Fruit fly (Drosophila melanogaster) whole organism, embryonic: ENCODE results near the gene CG34026.
A peak's percentile ranks its signal among the peaks of the same experiment; 100 is the strongest.

Source experiments
- Atf-2 ChIP-seq: fragments of 200-800 bp; sonication (Bioruptor generic); optimal IDR thresholded peaks from 2 replicates; lab custom pipeline; 2016; ENCODE audit warnings: missing biosample characterization, missing genetic modification characterization
- CG10462 ChIP-seq: fragments of 200-800 bp; sonication (Bioruptor generic); optimal IDR thresholded peaks from 2 replicates; lab custom pipeline; 2016; ENCODE audit warnings: missing biosample characterization, missing genetic modification characterization
- CG11456 ChIP-seq: fragments of 200-800 bp; sonication (Bioruptor generic); IDR thresholded peaks from 3 replicates; pipeline ENCODE4 v1.3.6; 2022; ENCODE audit warnings: missing biosample characterization, missing genetic modification characterization
- CG1233 ChIP-seq: fragments of 200-800 bp; sonication (Bioruptor generic); optimal IDR thresholded peaks from 4 replicates; lab custom pipeline; 2018; ENCODE audit warnings: missing biosample characterization, mild to moderate bottlenecking, missing genetic modification characterization
- CG12659 ChIP-seq: fragments of 200-800 bp; sonication (Bioruptor generic); optimal IDR thresholded peaks from 3 replicates; lab custom pipeline; 2017; ENCODE audit warnings: mild to moderate bottlenecking, missing biosample characterization, missing genetic modification reagents, missing genetic modification characterization
- CG14014 ChIP-seq: fragments of 200-800 bp; sonication (Bioruptor generic); IDR thresholded peaks from 2 replicates; pipeline ENCODE4 v1.3.6; 2022; ENCODE audit warnings: missing biosample characterization, missing genetic modification characterization
- CG1529 ChIP-seq: fragments of 200-800 bp; sonication (Bioruptor generic); optimal IDR thresholded peaks from 3 replicates; lab custom pipeline; 2018; ENCODE audit warnings: missing biosample characterization, missing genetic modification characterization
- CG17361 ChIP-seq: fragments of 200-800 bp; sonication (Bioruptor generic); IDR thresholded peaks from 3 replicates; pipeline ENCODE4 v1.3.6; 2022; ENCODE audit warnings: missing biosample characterization, missing genetic modification characterization
- CG30020 ChIP-seq: fragments of 200-800 bp; optimal IDR thresholded peaks from 2 replicates; lab custom pipeline; 2019; ENCODE audit warnings: missing biosample characterization, mild to moderate bottlenecking, missing genetic modification characterization, moderate library complexity
- CG3847 ChIP-seq: fragments of 200-800 bp; sonication (Bioruptor generic); IDR thresholded peaks from 2 replicates; pipeline ENCODE4 v1.3.6; 2022; ENCODE audit warnings: missing biosample characterization, missing genetic modification characterization
- CG3995 ChIP-seq: fragments of 200-800 bp; sonication (Bioruptor generic); optimal IDR thresholded peaks from 3 replicates; lab custom pipeline; 2016; ENCODE audit warnings: missing biosample characterization, missing genetic modification characterization
- CG42726 ChIP-seq: fragments of 200-800 bp; sonication (Bioruptor generic); IDR thresholded peaks from 2 replicates; pipeline ENCODE4 v1.3.6; 2022; ENCODE audit warnings: missing biosample characterization, missing genetic modification characterization; ENCODE audit not compliant: partially characterized antibody
- CG5180 ChIP-seq: fragments of 200-800 bp; sonication (Bioruptor generic); optimal IDR thresholded peaks from 3 replicates; lab custom pipeline; 2017; ENCODE audit warnings: missing biosample characterization, missing genetic modification characterization, mild to moderate bottlenecking, moderate library complexity, missing genetic modification reagents
- CG6254 ChIP-seq: fragments of 200-800 bp; sonication (Bioruptor generic); optimal IDR thresholded peaks from 3 replicates; lab custom pipeline; 2017; ENCODE audit warnings: mild to moderate bottlenecking, missing biosample characterization, missing genetic modification reagents, missing genetic modification characterization
- CG6272 ChIP-seq: fragments of 200-800 bp; sonication (Bioruptor generic); IDR thresholded peaks from 2 replicates; pipeline ENCODE4 v1.3.6; 2022; ENCODE audit warnings: missing biosample characterization, missing genetic modification characterization
- CG6683 ChIP-seq: fragments of 200-800 bp; sonication (Bioruptor generic); optimal IDR thresholded peaks from 2 replicates; lab custom pipeline; 2017; ENCODE audit warnings: missing biosample characterization, mild to moderate bottlenecking, missing genetic modification characterization, missing genetic modification reagents
- CG6791 ChIP-seq: fragments of 200-800 bp; sonication (Bioruptor generic); IDR thresholded peaks from 3 replicates; pipeline ENCODE4 v1.3.6; 2022; ENCODE audit warnings: missing biosample characterization, missing genetic modification characterization; ENCODE audit not compliant: partially characterized antibody
- CG7271 ChIP-seq: fragments of 200-800 bp; sonication (Bioruptor generic); optimal IDR thresholded peaks from 2 replicates; lab custom pipeline; 2018; ENCODE audit warnings: missing biosample characterization, mild to moderate bottlenecking, missing genetic modification characterization, moderate library complexity
- CG7556 ChIP-seq: fragments of 200-800 bp; sonication (Bioruptor generic); optimal IDR thresholded peaks from 2 replicates; lab custom pipeline; 2017; ENCODE audit warnings: missing biosample characterization, mild to moderate bottlenecking, missing genetic modification characterization
- CG7786 ChIP-seq: fragments of 200-800 bp; sonication (Bioruptor generic); optimal IDR thresholded peaks from 2 replicates; lab custom pipeline; 2016; ENCODE audit warnings: missing biosample characterization, missing genetic modification characterization
- CG8765 ChIP-seq: fragments of 200-800 bp; sonication (Bioruptor generic); IDR thresholded peaks from 2 replicates; pipeline ENCODE4 v1.3.6; 2022; ENCODE audit warnings: missing biosample characterization, missing genetic modification characterization
- CG9215 ChIP-seq: fragments of 200-800 bp; sonication (Bioruptor generic); IDR thresholded peaks from 2 replicates; pipeline ENCODE4 v1.3.6; 2022; ENCODE audit warnings: missing biosample characterization, missing genetic modification characterization
- CG9437 ChIP-seq: fragments of 200-800 bp; sonication (Bioruptor generic); optimal IDR thresholded peaks from 2 replicates; lab custom pipeline; 2018; ENCODE audit warnings: missing biosample characterization, mild to moderate bottlenecking, missing genetic modification characterization
- CTCF ChIP-seq: fragments of 200-800 bp; sonication (Bioruptor generic); optimal IDR thresholded peaks from 2 replicates; lab custom pipeline; 2017; ENCODE audit warnings: missing biosample characterization, mild to moderate bottlenecking, missing genetic modification characterization, moderate library complexity
- Deaf1 ChIP-seq: fragments of 200-800 bp; optimal IDR thresholded peaks from 3 replicates; lab custom pipeline; 2019; ENCODE audit warnings: missing biosample characterization, mild to moderate bottlenecking, missing genetic modification characterization, moderate library complexity
- Hmr ChIP-seq: fragments of 200-800 bp; sonication (Bioruptor generic); optimal IDR thresholded peaks from 3 replicates; lab custom pipeline; 2017; ENCODE audit warnings: mild to moderate bottlenecking, missing biosample characterization, missing genetic modification reagents, missing genetic modification characterization
- MTF-1 ChIP-seq: fragments of 200-800 bp; sonication (Bioruptor generic); optimal IDR thresholded peaks from 2 replicates; lab custom pipeline; 2018; ENCODE audit warnings: missing biosample characterization, mild to moderate bottlenecking, missing genetic modification characterization, borderline replicate concordance
- Nf-YA ChIP-seq: fragments of 200-800 bp; sonication (Bioruptor generic); IDR thresholded peaks from 2 replicates; pipeline ENCODE4 v1.3.6; 2022; ENCODE audit warnings: missing biosample characterization, missing genetic modification characterization
- Opbp ChIP-seq: fragments of 200-800 bp; sonication (Bioruptor generic); IDR thresholded peaks from 3 replicates; pipeline ENCODE4 v1.3.6; 2022; ENCODE audit warnings: missing biosample characterization, missing genetic modification characterization; ENCODE audit not compliant: partially characterized antibody
- Optix ChIP-seq: fragments of 200-800 bp; sonication (Bioruptor generic); IDR thresholded peaks from 3 replicates; pipeline ENCODE4 v1.3.6; 2022; ENCODE audit warnings: missing biosample characterization, missing genetic modification characterization
- Sry-δ ChIP-seq: fragments of 200-800 bp; sonication (Bioruptor generic); optimal IDR thresholded peaks from 2 replicates; lab custom pipeline; 2016; ENCODE audit warnings: missing biosample characterization, missing genetic modification characterization
- ase ChIP-seq: fragments of 200-800 bp; sonication (Bioruptor generic); IDR thresholded peaks from 3 replicates; pipeline ENCODE4 v1.3.6; 2022; ENCODE audit warnings: missing biosample characterization, missing genetic modification characterization
- az2 ChIP-seq: fragments of 200-800 bp; sonication (Bioruptor generic); optimal IDR thresholded peaks from 3 replicates; lab custom pipeline; 2016; ENCODE audit warnings: missing biosample characterization, missing genetic modification characterization
- chif ChIP-seq, 2 experiments: fragments of 200-800 bp; sonication (Bioruptor generic); optimal IDR thresholded peaks; 3 replicates each; lab custom pipeline; 2016; ENCODE audit warnings: missing biosample characterization in 2 of 2, missing genetic modification characterization in 2 of 2
- chinmo ChIP-seq: fragments of 200-800 bp; sonication (Bioruptor generic); IDR thresholded peaks from 4 replicates; pipeline ENCODE4 v1.3.6; 2022; ENCODE audit warnings: missing biosample characterization, missing genetic modification characterization; ENCODE audit not compliant: partially characterized antibody
- chm ChIP-seq: fragments of 200-800 bp; sonication (Bioruptor generic); IDR thresholded peaks from 2 replicates; pipeline ENCODE4 v1.3.6; 2022; ENCODE audit warnings: missing biosample characterization, missing genetic modification characterization
- croc ChIP-seq: fragments of 200-800 bp; sonication (Bioruptor generic); conservative IDR thresholded peaks from 3 replicates; pipeline ENCODE4 v1.3.6; 2022; ENCODE audit warnings: missing biosample characterization, missing genetic modification characterization
- crp ChIP-seq, 2 experiments: fragments of 200-800 bp; sonication (Bioruptor generic); optimal IDR thresholded peaks; 2 replicates in 1 of 2; 3 replicates in 1 of 2; lab custom pipeline; 2017; ENCODE audit warnings: missing biosample characterization in 2 of 2, missing genetic modification characterization in 2 of 2, mild to moderate bottlenecking in 1 of 2, moderate library complexity in 1 of 2
- dysf ChIP-seq: fragments of 200-800 bp; sonication (Bioruptor generic); IDR thresholded peaks from 3 replicates; pipeline ENCODE4 v1.3.6; 2022; ENCODE audit warnings: missing biosample characterization, missing genetic modification characterization
- fd64A ChIP-seq: fragments of 200-800 bp; sonication (Bioruptor generic); optimal IDR thresholded peaks from 3 replicates; lab custom pipeline; 2018; ENCODE audit warnings: missing biosample characterization, mild to moderate bottlenecking, missing genetic modification characterization
- gfzf ChIP-seq: fragments of 200-800 bp; sonication (Bioruptor generic); optimal IDR thresholded peaks from 2 replicates; lab custom pipeline; 2016; ENCODE audit warnings: missing biosample characterization, mild to moderate bottlenecking, missing genetic modification characterization, moderate library complexity
- ham ChIP-seq: fragments of 200-800 bp; sonication (Bioruptor generic); IDR thresholded peaks from 2 replicates; pipeline ENCODE4 v1.3.6; 2022; ENCODE audit warnings: missing biosample characterization, missing genetic modification characterization
- kni ChIP-seq: fragments of 200-800 bp; sonication (Bioruptor generic); optimal IDR thresholded peaks from 3 replicates; lab custom pipeline; 2017; ENCODE audit warnings: mild to moderate bottlenecking, missing biosample characterization, missing genetic modification reagents, missing genetic modification characterization
- nerfin-2 ChIP-seq: fragments of 200-800 bp; sonication (Bioruptor generic); IDR thresholded peaks from 2 replicates; pipeline ENCODE4 v1.3.6; 2022; ENCODE audit warnings: missing biosample characterization, missing genetic modification characterization; ENCODE audit not compliant: partially characterized antibody
- pum ChIP-seq: fragments of 200-800 bp; sonication (Bioruptor generic); optimal IDR thresholded peaks from 2 replicates; lab custom pipeline; 2016; ENCODE audit warnings: missing biosample characterization, missing genetic modification characterization
- sd ChIP-seq: fragments of 200-800 bp; sonication (Bioruptor generic); optimal IDR thresholded peaks from 3 replicates; lab custom pipeline; 2018; ENCODE audit warnings: missing biosample characterization, mild to moderate bottlenecking, missing genetic modification characterization, moderate library complexity
- sens ChIP-seq: fragments of 200-800 bp; sonication (Bioruptor generic); peaks from one replicate; lab custom pipeline; 2016; ENCODE audit warnings: missing biosample characterization, missing genetic modification characterization
- toy ChIP-seq: fragments of 200-800 bp; sonication (Bioruptor generic); IDR thresholded peaks from 2 replicates; pipeline ENCODE4 v1.3.6; 2022; ENCODE audit warnings: missing biosample characterization, missing genetic modification characterization
- unc-4 ChIP-seq: fragments of 200-800 bp; sonication (Bioruptor generic); IDR thresholded peaks from 2 replicates; pipeline ENCODE4 v1.3.6; 2022; ENCODE audit warnings: missing biosample characterization, missing genetic modification characterization; ENCODE audit not compliant: partially characterized antibody

CG34026 gene

dm6 chrX:9550565-9551145, 17.0 kb downstream of the CG34026 start, which contains the start of gene CG32700 (continued):
- TF ChIP-seq CG12659 (no peak), CG5180 (GFP tag; lab: Kevin White, UChicago) (no peak), Sry-δ (GFP tag; lab: Kevin White, UChicago) (no peak), CG6272 (GFP tag; lab: Robert Waterston, UW) (no peak), fd64A (no peak), CG1529 (GFP tag; lab: Kevin White, UChicago) (no peak), CG8765 (GFP tag; lab: Robert Waterston, UW) (no peak), CG14014 (GFP tag; lab: Robert Waterston, UW) (no peak), CG42726 (GFP tag; lab: Robert Waterston, UW) (no peak), CG7271 (tag; lab: Kevin White, UChicago) (no peak), Atf-2 (no peak), crp (GFP tag; optimal IDR thresholded peaks at IDR 0.05; lab: Kevin White, UChicago) (no peak), chinmo (0 out of 4 replicates have a peak, but pooled peaks have one; percentile 50), CG3995 (GFP tag; lab: Kevin White, UChicago) (peak; percentile 97), sens (GFP tag; lab: Kevin White, UChicago) (peak; percentile 42), CG1233 (GFP tag; lab: Kevin White, UChicago) (no peak), kni (GFP tag; lab: Kevin White, UChicago) (no peak), CG6683 (no peak), croc (GFP tag; lab: Robert Waterston, UW) (no peak), CG9437 (no peak), Hmr (GFP tag; lab: Kevin White, UChicago) (peak; percentile 13), unc-4 (GFP tag; lab: Robert Waterston, UW) (no peak), pum (GFP tag; lab: Kevin White, UChicago) (no peak), az2 (GFP tag; lab: Kevin White, UChicago) (no peak), CG10462 (GFP tag; lab: Kevin White, UChicago) (no peak), CG17361 (GFP tag; lab: Robert Waterston, UW) (no peak), CG7556 (GFP tag; lab: Kevin White, UChicago) (no peak), ham (GFP tag; lab: Robert Waterston, UW) (no peak), Deaf1 (tag; lab: Kevin White, UChicago) (peak; percentile 81), CG7786 (no peak), CG6254 (no peak), Nf-YA (no peak), MTF-1 (GFP tag; lab: Kevin White, UChicago) (no peak), chif (GFP tag; optimal IDR thresholded peaks at IDR 0.05; lab: Kevin White, UChicago) (no peak), gfzf (GFP tag; lab: Kevin White, UChicago) (no peak), CG3847 (GFP tag; lab: Robert Waterston, UW) (no peak), Opbp (GFP tag; lab: Robert Waterston, UW) (0 out of 3 replicates have a peak, but pooled peaks have one; percentile 36), sd (tag; lab: Kevin White, UChicago) (no peak), CG6791 (GFP tag; lab: Robert Waterston, UW) (0 out of 3 replicates have a peak, but pooled peaks have one; percentile 22), CG9215 (GFP tag; lab: Robert Waterston, UW) (no peak), ase (no peak), CG11456 (no peak), dysf (GFP tag; lab: Robert Waterston, UW) (no peak), chm (GFP tag; lab: Robert Waterston, UW) (no peak), CG30020 (tag; lab: Kevin White, UChicago) (no peak), CTCF (GFP tag; lab: Kevin White, UChicago) (peak; percentile 92), nerfin-2 (GFP tag; lab: Robert Waterston, UW) (no peak), Optix (no peak), toy (no peak)
- TF ChIP-seq, all 482 proteins: peak for 24
